Worm (Caenorhabditis elegans) whole organism, L4 larva: ENCODE measurements around the gene Y24D9A.6.
A peak's percentile ranks its signal among the peaks of the same experiment; 100 is the strongest.

Experiments
- F10B5.3 ChIP-seq: sonication (generic microtip); optimal IDR thresholded peaks from 2 replicates; lab custom pipeline; 2016; ENCODE audit warnings: mild to moderate bottlenecking, missing genetic modification characterization, missing compliant biosample characterization
- F37D6.2 ChIP-seq: sonication (generic microtip); optimal IDR thresholded peaks from 2 replicates; lab custom pipeline; 2016; ENCODE audit warnings: mild to moderate bottlenecking, missing genetic modification characterization, missing compliant biosample characterization
- F44E2.7 ChIP-seq: fragments of 200-800 bp; sonication (Bioruptor generic); IDR thresholded peaks from 2 replicates; pipeline ENCODE4 v2.1.2; 2022; ENCODE audit warnings: missing genetic modification characterization, missing compliant biosample characterization
- R02D3.7 ChIP-seq: fragments of 150-350 bp; sonication (generic microtip); optimal IDR thresholded peaks from 3 replicates; lab custom pipeline; 2014; ENCODE audit warnings: missing biosample characterization, missing genetic modification characterization
- T20F7.1 ChIP-seq: fragments of 200-800 bp; sonication (Bioruptor generic); optimal IDR thresholded peaks from 2 replicates; lab custom pipeline; 2018; ENCODE audit warnings: mild to moderate bottlenecking, missing genetic modification characterization, missing compliant biosample characterization
- T26A8.4 ChIP-seq: fragments of 200-800 bp; sonication (Bioruptor generic); IDR thresholded peaks from 2 replicates; pipeline ENCODE4 v1.3.6; 2022; ENCODE audit warnings: missing genetic modification characterization, missing compliant biosample characterization
- aha-1 ChIP-seq: fragments of 150-350 bp; peaks from one replicate; lab custom pipeline; 2014; ENCODE audit warnings: missing biosample characterization, missing genetic modification characterization
- arid-1 ChIP-seq: fragments of 200-800 bp; sonication (Bioruptor generic); conservative IDR thresholded peaks from 2 replicates; pipeline ENCODE4 v1.3.6; 2022; ENCODE audit warnings: missing genetic modification reagents, missing genetic modification characterization, missing compliant biosample characterization
- daf-16 ChIP-seq, 3 experiments: sonication (generic microtip); optimal IDR thresholded peaks; 2 replicates each; lab custom pipeline; 2016 to 2017; ENCODE audit warnings: missing genetic modification characterization in 3 of 3, missing genetic modification reagents in 3 of 3, mild to moderate bottlenecking in 2 of 3, missing compliant biosample characterization in 2 of 3, missing biosample characterization in 1 of 3, moderate library complexity in 1 of 3
- dmd-6 ChIP-seq: fragments of 200-800 bp; sonication (Bioruptor generic); IDR thresholded peaks from 2 replicates; pipeline ENCODE4 v1.3.6; 2022; ENCODE audit warnings: missing genetic modification reagents, missing genetic modification characterization, missing compliant biosample characterization
- dmd-8 ChIP-seq: fragments of 200-800 bp; sonication (Bioruptor generic); IDR thresholded peaks from 2 replicates; pipeline ENCODE4 v1.3.6; 2022; ENCODE audit warnings: missing genetic modification characterization, missing compliant biosample characterization
- dmd-9 ChIP-seq: fragments of 200-800 bp; sonication (Bioruptor generic); IDR thresholded peaks from 2 replicates; pipeline ENCODE4 v1.3.6; 2022; ENCODE audit warnings: missing genetic modification reagents, missing genetic modification characterization, missing compliant biosample characterization
- dpl-1 ChIP-seq: fragments of 150-350 bp; optimal IDR thresholded peaks from 2 replicates; lab custom pipeline; 2014; ENCODE audit warnings: missing biosample characterization, missing genetic modification reagents, missing genetic modification characterization
- dve-1 ChIP-seq: sonication (generic microtip); optimal IDR thresholded peaks from 2 replicates; lab custom pipeline; 2017; ENCODE audit warnings: antibody characterized with exemption, mild to moderate bottlenecking, missing genetic modification characterization, missing compliant biosample characterization; ENCODE audit not compliant: insufficient read depth
- egl-27 ChIP-seq: sonication (generic microtip); optimal IDR thresholded peaks from 3 replicates; lab custom pipeline; 2017; ENCODE audit warnings: missing biosample characterization, missing genetic modification reagents, missing genetic modification characterization
- hif-1 ChIP-seq, 2 experiments: sonication (generic microtip); optimal IDR thresholded peaks; 2 replicates each; lab custom pipeline; 2016 to 2017; ENCODE audit warnings: missing compliant biosample characterization in 2 of 2, missing genetic modification characterization in 2 of 2, missing genetic modification reagents in 2 of 2, missing genotype in 2 of 2, mild to moderate bottlenecking in 1 of 2
- hlh-11 ChIP-seq: fragments of 200-800 bp; sonication (Bioruptor generic); optimal IDR thresholded peaks from 2 replicates; lab custom pipeline; 2018; ENCODE audit warnings: mild to moderate bottlenecking, missing genetic modification characterization, missing compliant biosample characterization
- hmg-1.1 ChIP-seq: fragments of 200-800 bp; sonication (Bioruptor generic); IDR thresholded peaks from 2 replicates; pipeline ENCODE4 v1.3.6; 2022; ENCODE audit warnings: missing genetic modification reagents, missing genetic modification characterization, missing compliant biosample characterization
- jun-1 ChIP-seq: fragments of 150-350 bp; optimal IDR thresholded peaks from 2 replicates; lab custom pipeline; 2014; ENCODE audit warnings: missing biosample characterization, missing genetic modification reagents, missing genetic modification characterization
- lin-13 ChIP-seq: fragments of 150-350 bp; optimal IDR thresholded peaks from 2 replicates; lab custom pipeline; 2014; ENCODE audit warnings: missing biosample characterization, missing genetic modification reagents, missing genetic modification characterization
- lin-29 ChIP-seq: fragments of 200-800 bp; sonication (Bioruptor generic); IDR thresholded peaks from 2 replicates; pipeline ENCODE4 v1.3.6; 2022; ENCODE audit warnings: missing genetic modification reagents, missing genetic modification characterization, missing compliant biosample characterization
- lin-38 ChIP-seq: fragments of 200-800 bp; sonication (Bioruptor generic); IDR thresholded peaks from 2 replicates; pipeline ENCODE4 v1.3.6; 2022; ENCODE audit warnings: missing genetic modification reagents, missing genetic modification characterization, missing compliant biosample characterization
- lsy-2 ChIP-seq, 2 experiments: fragments of 150-350 bp in 1 of 2; sonication (generic microtip) in 1 of 2; optimal IDR thresholded peaks; 2 replicates each; lab custom pipeline; 2014 to 2017; ENCODE audit warnings: missing biosample characterization in 2 of 2, missing genetic modification characterization in 2 of 2
- mdl-1 ChIP-seq, 2 experiments: fragments of 150-350 bp in 1 of 2; sonication (generic microtip) in 1 of 2; optimal IDR thresholded peaks; 2 replicates each; lab custom pipeline; 2014 to 2017; ENCODE audit warnings: missing biosample characterization in 2 of 2, missing genetic modification characterization in 2 of 2
- mep-1 ChIP-seq: fragments of 150-350 bp; sonication (generic microtip); optimal IDR thresholded peaks from 3 replicates; lab custom pipeline; 2014; ENCODE audit warnings: missing biosample characterization, missing genetic modification characterization
- mxl-3 ChIP-seq: fragments of 200-800 bp; sonication (Bioruptor generic); optimal IDR thresholded peaks from 2 replicates; lab custom pipeline; 2018; ENCODE audit warnings: mild to moderate bottlenecking, missing genetic modification characterization, missing compliant biosample characterization
- nhr-10 ChIP-seq: fragments of 150-350 bp; optimal IDR thresholded peaks from 2 replicates; lab custom pipeline; 2014; ENCODE audit warnings: missing biosample characterization, missing genetic modification characterization
- nhr-102 ChIP-seq: sonication (generic microtip); optimal IDR thresholded peaks from 2 replicates; lab custom pipeline; 2016; ENCODE audit warnings: mild to moderate bottlenecking, missing genetic modification characterization, moderate library complexity, missing compliant biosample characterization
- nhr-11 ChIP-seq: fragments of 150-350 bp; optimal IDR thresholded peaks from 2 replicates; lab custom pipeline; 2014; ENCODE audit warnings: missing biosample characterization, missing genetic modification characterization
- nhr-111 ChIP-seq: fragments of 200-800 bp; sonication (Bioruptor generic); optimal IDR thresholded peaks from 2 replicates; lab custom pipeline; 2018; ENCODE audit warnings: mild to moderate bottlenecking, missing genetic modification characterization, missing compliant biosample characterization
- nhr-25 ChIP-seq: sonication (generic microtip); optimal IDR thresholded peaks from 2 replicates; lab custom pipeline; 2017; ENCODE audit warnings: missing genetic modification characterization, mild to moderate bottlenecking, missing compliant biosample characterization, antibody characterized with exemption, moderate library complexity, borderline replicate concordance; ENCODE audit not compliant: insufficient read depth
- nhr-28 ChIP-seq: fragments of 150-350 bp; optimal IDR thresholded peaks from 2 replicates; lab custom pipeline; 2014; ENCODE audit warnings: missing biosample characterization, missing genetic modification characterization
- nhr-42 ChIP-seq: fragments of 200-800 bp; sonication (Bioruptor generic); IDR thresholded peaks from 2 replicates; pipeline ENCODE4 v1.3.6; 2022; ENCODE audit warnings: missing genetic modification characterization, missing compliant biosample characterization
- nhr-48 ChIP-seq: sonication (generic microtip); optimal IDR thresholded peaks from 2 replicates; lab custom pipeline; 2016; ENCODE audit warnings: mild to moderate bottlenecking, missing genetic modification characterization, missing compliant biosample characterization
- nhr-76 ChIP-seq: fragments of 150-350 bp; optimal IDR thresholded peaks from 2 replicates; lab custom pipeline; 2014; ENCODE audit warnings: missing biosample characterization, missing genetic modification characterization
- nhr-77 ChIP-seq: fragments of 150-350 bp; optimal IDR thresholded peaks from 2 replicates; lab custom pipeline; 2014; ENCODE audit warnings: missing biosample characterization, missing genetic modification characterization
- pha-4 ChIP-seq, 2 experiments: fragments of 150-350 bp in 1 of 2; fragments of 200-800 bp in 1 of 2; sonication (Bioruptor generic) in 1 of 2; IDR thresholded peaks in 1 of 2; optimal IDR thresholded peaks in 1 of 2; 2 replicates each; pipeline versions ENCODE4 v1.3.6 to Lab custom; 2014 to 2022; ENCODE audit warnings: missing genetic modification characterization in 2 of 2, missing genetic modification reagents in 2 of 2, missing biosample characterization in 1 of 2, missing compliant biosample characterization in 1 of 2
- php-3 ChIP-seq: fragments of 200-800 bp; sonication (Bioruptor generic); IDR thresholded peaks from 2 replicates; pipeline ENCODE4 v1.3.6; 2022; ENCODE audit warnings: missing genetic modification reagents, missing genetic modification characterization, missing compliant biosample characterization
- pqm-1 ChIP-seq: sonication (generic microtip); optimal IDR thresholded peaks from 2 replicates; lab custom pipeline; 2017; ENCODE audit warnings: missing biosample characterization, missing genetic modification characterization
- set-16 ChIP-seq: fragments of 200-800 bp; sonication (Bioruptor generic); IDR thresholded peaks from 2 replicates; pipeline ENCODE4 v1.3.6; 2022; ENCODE audit warnings: missing genetic modification reagents, missing genetic modification characterization, missing compliant biosample characterization
- snpc-4 ChIP-seq: fragments of 150-350 bp; optimal IDR thresholded peaks from 2 replicates; lab custom pipeline; 2014; ENCODE audit warnings: missing biosample characterization, missing genetic modification characterization
- tra-1 ChIP-seq: fragments of 200-800 bp; sonication (Bioruptor generic); IDR thresholded peaks from 2 replicates; pipeline ENCODE4 v1.3.6; 2022; ENCODE audit warnings: missing genetic modification reagents, missing genetic modification characterization, missing compliant biosample characterization
- unc-39 ChIP-seq: sonication (generic microtip); optimal IDR thresholded peaks from 2 replicates; lab custom pipeline; 2017; ENCODE audit warnings: missing biosample characterization, missing genetic modification characterization
- unc-62 ChIP-seq, 3 experiments: fragments of 150-350 bp in 1 of 3; sonication (generic microtip); optimal IDR thresholded peaks in 2 of 3; peaks in 1 of 3; 1 replicate in 1 of 3; 2 replicates in 2 of 3; lab custom pipeline; 2014 to 2017; ENCODE audit warnings: missing biosample characterization in 3 of 3, missing genetic modification characterization in 3 of 3, missing genetic modification reagents in 3 of 3, missing genotype in 1 of 3
- vab-7 ChIP-seq: fragments of 200-800 bp; sonication (Bioruptor generic); IDR thresholded peaks from 2 replicates; pipeline ENCODE4 v1.3.6; 2022; ENCODE audit warnings: missing genetic modification reagents, missing genetic modification characterization, missing compliant biosample characterization
- zfp-2 ChIP-seq: sonication (generic microtip); optimal IDR thresholded peaks from 2 replicates; lab custom pipeline; 2016; ENCODE audit warnings: mild to moderate bottlenecking, missing genetic modification characterization, missing compliant biosample characterization

Gene Y24D9A.6

DNA sequence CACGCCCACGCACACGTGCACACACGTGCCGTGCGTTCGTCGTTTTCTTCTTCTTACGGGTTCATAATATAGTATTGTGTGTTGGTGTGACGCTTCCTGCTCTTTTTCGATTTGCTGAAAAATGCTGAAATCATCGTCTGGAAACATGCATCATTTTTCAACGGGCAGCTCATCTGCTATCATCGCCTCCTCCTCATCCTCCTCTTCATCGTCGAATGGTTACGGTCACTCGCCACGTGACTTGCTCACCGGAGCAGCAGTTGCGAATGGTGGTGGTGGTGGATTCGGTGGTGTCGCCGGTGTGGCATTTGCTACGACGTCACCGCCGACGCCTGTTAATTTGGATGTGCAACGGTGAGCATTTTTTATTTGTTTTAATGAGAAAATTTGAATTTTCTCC is 8.5 kb upstream of the Y24D9A.6 start (continued):
- TF ChIP-seq nhr-111 (GFP tag; lab: Kevin White, UChicago) (no peak), F44E2.7 (no peak), set-16 (GFP tag; lab: Robert Waterston, UW) (peak; percentile 38; the same call in 1 of the 2 replicates), F10B5.3 (tag; lab: Kevin White, UChicago) (no peak), jun-1 (no peak), php-3 (0 out of 2 replicates have a peak, but pooled peaks have one; percentile 8), dmd-9 (GFP tag; lab: Robert Waterston, UW) (no peak), nhr-76 (no peak), hif-1 (tag; optimal IDR thresholded peaks at IDR 0.05; lab: Kevin White, UChicago) (peak in 1 of 2 experiments; percentile 9), nhr-102 (tag; lab: Kevin White, UChicago) (no peak), unc-62 (GFP tag; optimal IDR thresholded peaks at IDR 0.05 in 1 of 2; lab: Kevin White, UChicago) (peak in 1 of 2 experiments; percentile 19), unc-62 (tag; optimal IDR thresholded peaks at IDR 0.05; lab: Kevin White, UChicago) (no peak), T20F7.1 (GFP tag; lab: Kevin White, UChicago) (no peak), pqm-1 (tag; lab: Kevin White, UChicago) (no peak), nhr-25 (tag; lab: Kevin White, UChicago) (no peak), tra-1 (GFP tag; lab: Robert Waterston, UW) (no peak), lin-29 (GFP tag; lab: Robert Waterston, UW) (no peak), dpl-1 (GFP tag; lab: Kevin White, UChicago) (no peak), dmd-8 (GFP tag; lab: Robert Waterston, UW) (no peak), dmd-6 (GFP tag; lab: Robert Waterston, UW) (0 out of 2 replicates have a peak, but pooled peaks have one; percentile 12), zfp-2 (tag; lab: Kevin White, UChicago) (no peak)

ce11 chrIV:4407055-4407461 is 6.9 kb upstream of the Y24D9A.6 start:
- TF ChIP-seq lin-38 (GFP tag; lab: Robert Waterston, UW) (peak; percentile 50), vab-7 (no peak), pqm-1 (tag; lab: Kevin White, UChicago) (peak; percentile 49), mxl-3 (peak; percentile 18), pha-4 (GFP tag; IDR thresholded peaks at IDR 0.05; lab: Robert Waterston, UW) (peak; percentile 93), pha-4 (tag; optimal IDR thresholded peaks at IDR 0.05; lab: Kevin White, UChicago) (peak; percentile 55), mdl-1 (tag; optimal IDR thresholded peaks at IDR 0.05; lab: Kevin White, UChicago) (peak in 1 of 2 experiments; percentile 42), nhr-28 (peak; percentile 37), dmd-6 (GFP tag; lab: Robert Waterston, UW) (peak; percentile 68), nhr-48 (tag; lab: Kevin White, UChicago) (peak; percentile 20), R02D3.7 (no peak), F37D6.2 (no peak), arid-1 (GFP tag; lab: Robert Waterston, UW) (0 out of 2 replicates have a peak, but pooled peaks have one; percentile 12), lsy-2 (tag; optimal IDR thresholded peaks at IDR 0.05; lab: Kevin White, UChicago) (peak in 1 of 2 experiments; percentile 53), nhr-10 (peak; percentile 25), dve-1 (tag; lab: Kevin White, UChicago) (peak; percentile 76), aha-1 (tag; lab: Kevin White, UChicago) (peak; percentile 96), daf-16 (GFP tag; optimal IDR thresholded peaks at IDR 0.05; lab: Kevin White, UChicago) (no peak), daf-16 (tag; optimal IDR thresholded peaks at IDR 0.05; lab: Kevin White, UChicago) (peak; percentile 92), mep-1 (tag; lab: Kevin White, UChicago) (peak; percentile 63), nhr-11 (tag; lab: Kevin White, UChicago) (peak; percentile 4), egl-27 (tag; lab: Kevin White, UChicago) (no peak), unc-62 (GFP tag; optimal IDR thresholded peaks at IDR 0.05 in 1 of 2; lab: Kevin White, UChicago) (peak in 1 of 2 experiments; percentile 72), unc-62 (tag; optimal IDR thresholded peaks at IDR 0.05; lab: Kevin White, UChicago) (no peak), lin-13 (peak; percentile 8), nhr-77 (tag; lab: Kevin White, UChicago) (peak; percentile 55), unc-39 (tag; lab: Kevin White, UChicago) (no peak), T26A8.4 (GFP tag; lab: Robert Waterston, UW) (peak; percentile 23; the same call in 1 of the 2 replicates), set-16 (GFP tag; lab: Robert Waterston, UW) (peak; percentile 87), nhr-42 (GFP tag; lab: Robert Waterston, UW) (peak; percentile 39; the same call in 1 of the 2 replicates), snpc-4 (tag; lab: Kevin White, UChicago) (no peak), hlh-11 (tag; lab: Kevin White, UChicago) (peak; percentile 89), hmg-1.1 (GFP tag; lab: Robert Waterston, UW) (no peak)
